Fruit fly (Drosophila melanogaster) whole organism, embryonic: Measurements from ENCODE around the gene Nup37.
A peak's percentile ranks its signal among the peaks of the same experiment; 100 is the strongest.

Experiments used
- Adf1 ChIP-seq: fragments of 200-800 bp; sonication (Bioruptor generic); IDR thresholded peaks from 2 replicates; pipeline ENCODE4 v1.3.6; 2022; ENCODE audit warnings: missing biosample characterization, missing genetic modification characterization
- CG11560 ChIP-seq: fragments of 200-800 bp; sonication (Bioruptor generic); IDR thresholded peaks from 3 replicates; pipeline ENCODE4 v1.3.6; 2022; ENCODE audit warnings: missing biosample characterization, missing genetic modification characterization
- CG12104 ChIP-seq: fragments of 200-800 bp; sonication (Bioruptor generic); optimal IDR thresholded peaks from 3 replicates; lab custom pipeline; 2016; ENCODE audit warnings: missing biosample characterization, missing genetic modification characterization
- CG14860 ChIP-seq: fragments of 200-800 bp; sonication (Bioruptor generic); IDR thresholded peaks from 3 replicates; pipeline ENCODE4 v1.3.6; 2022; ENCODE audit warnings: missing biosample characterization, missing genetic modification characterization; ENCODE audit not compliant: partially characterized antibody
- CG14965 ChIP-seq: fragments of 200-800 bp; sonication (Bioruptor generic); optimal IDR thresholded peaks from 2 replicates; lab custom pipeline; 2016; ENCODE audit warnings: missing biosample characterization, missing genetic modification characterization, borderline replicate concordance
- CG15011 ChIP-seq: fragments of 200-800 bp; sonication (Bioruptor generic); optimal IDR thresholded peaks from 3 replicates; lab custom pipeline; 2018; ENCODE audit warnings: missing biosample characterization, mild to moderate bottlenecking, missing genetic modification characterization
- CG15696 ChIP-seq: fragments of 200-800 bp; sonication (Bioruptor generic); optimal IDR thresholded peaks from 2 replicates; lab custom pipeline; 2019; ENCODE audit warnings: missing biosample characterization, mild to moderate bottlenecking, missing genetic modification characterization, moderate library complexity
- CG18476 ChIP-seq: fragments of 200-800 bp; sonication (Bioruptor generic); optimal IDR thresholded peaks from 2 replicates; lab custom pipeline; 2016; ENCODE audit warnings: missing biosample characterization, mild to moderate bottlenecking, missing genetic modification characterization
- CG18619 ChIP-seq: fragments of 200-800 bp; sonication (Bioruptor generic); optimal IDR thresholded peaks from 3 replicates; lab custom pipeline; 2017; ENCODE audit warnings: missing biosample characterization, mild to moderate bottlenecking, missing genetic modification characterization
- CG30020 ChIP-seq: fragments of 200-800 bp; optimal IDR thresholded peaks from 2 replicates; lab custom pipeline; 2019; ENCODE audit warnings: missing biosample characterization, mild to moderate bottlenecking, missing genetic modification characterization, moderate library complexity
- CG3281 ChIP-seq: fragments of 200-800 bp; sonication (Bioruptor generic); optimal IDR thresholded peaks from 3 replicates; lab custom pipeline; 2017; ENCODE audit warnings: missing biosample characterization, mild to moderate bottlenecking, missing genetic modification characterization
- CG3847 ChIP-seq: fragments of 200-800 bp; sonication (Bioruptor generic); IDR thresholded peaks from 2 replicates; pipeline ENCODE4 v1.3.6; 2022; ENCODE audit warnings: missing biosample characterization, missing genetic modification characterization
- CG4360 ChIP-seq: fragments of 200-800 bp; sonication (Bioruptor generic); IDR thresholded peaks from 2 replicates; pipeline ENCODE4 v1.3.6; 2022; ENCODE audit warnings: missing biosample characterization, missing genetic modification characterization
- CG4730 ChIP-seq: fragments of 200-800 bp; sonication (Bioruptor generic); IDR thresholded peaks from 2 replicates; pipeline ENCODE4 v1.3.6; 2022; ENCODE audit warnings: missing biosample characterization, missing genetic modification characterization
- CG6854 ChIP-seq: fragments of 200-800 bp; sonication (Bioruptor generic); optimal IDR thresholded peaks from 3 replicates; lab custom pipeline; 2017; ENCODE audit warnings: missing biosample characterization, mild to moderate bottlenecking, missing genetic modification characterization
- CG7786 ChIP-seq: fragments of 200-800 bp; sonication (Bioruptor generic); optimal IDR thresholded peaks from 2 replicates; lab custom pipeline; 2016; ENCODE audit warnings: missing biosample characterization, missing genetic modification characterization
- CG7928 ChIP-seq: fragments of 200-800 bp; sonication (Bioruptor generic); optimal IDR thresholded peaks from 2 replicates; lab custom pipeline; 2017; ENCODE audit warnings: missing biosample characterization, mild to moderate bottlenecking, missing genetic modification characterization
- CG8478 ChIP-seq: fragments of >200 bp; optimal IDR thresholded peaks from 2 replicates; lab custom pipeline; 2018
- CG8924 ChIP-seq: fragments of 200-800 bp; optimal IDR thresholded peaks from 3 replicates; lab custom pipeline; 2019; ENCODE audit warnings: missing biosample characterization, mild to moderate bottlenecking, missing genetic modification characterization, moderate library complexity
- CG9932 ChIP-seq: fragments of 200-800 bp; sonication (Bioruptor generic); IDR thresholded peaks from 2 replicates; pipeline ENCODE4 v1.3.6; 2022; ENCODE audit warnings: missing biosample characterization, missing genetic modification characterization
- CoRest ChIP-seq: fragments of 200-800 bp; sonication (Bioruptor generic); optimal IDR thresholded peaks from 3 replicates; lab custom pipeline; 2018; ENCODE audit warnings: missing biosample characterization, mild to moderate bottlenecking, missing genetic modification characterization, moderate library complexity
- Deaf1 ChIP-seq: fragments of 200-800 bp; optimal IDR thresholded peaks from 3 replicates; lab custom pipeline; 2019; ENCODE audit warnings: missing biosample characterization, mild to moderate bottlenecking, missing genetic modification characterization, moderate library complexity
- E2f2 ChIP-seq: fragments of 200-800 bp; sonication (Bioruptor generic); IDR thresholded peaks from 2 replicates; pipeline ENCODE4 v1.3.6; 2022; ENCODE audit warnings: missing biosample characterization, missing genetic modification characterization
- Lpt ChIP-seq: fragments of >200 bp; optimal IDR thresholded peaks from 2 replicates; lab custom pipeline; 2018; ENCODE audit warnings: missing biosample characterization, missing genetic modification characterization
- NC2β ChIP-seq: fragments of 200-800 bp; sonication (Bioruptor generic); optimal IDR thresholded peaks from 2 replicates; lab custom pipeline; 2016; ENCODE audit warnings: missing biosample characterization, missing genetic modification characterization
- NK7.1 ChIP-seq: fragments of 200-800 bp; sonication (Bioruptor generic); optimal IDR thresholded peaks from 3 replicates; lab custom pipeline; 2016; ENCODE audit warnings: missing biosample characterization, missing genetic modification characterization
- Oli ChIP-seq: fragments of 200-800 bp; sonication (Bioruptor generic); optimal IDR thresholded peaks from 2 replicates; lab custom pipeline; 2018; ENCODE audit warnings: missing biosample characterization, mild to moderate bottlenecking, missing genetic modification characterization, moderate library complexity
- Ptx1 ChIP-seq: fragments of 200-800 bp; sonication (Bioruptor generic); IDR thresholded peaks from 2 replicates; pipeline ENCODE4 v1.3.6; 2022; ENCODE audit warnings: missing biosample characterization, missing genetic modification characterization
- Sox102F ChIP-seq: fragments of 200-800 bp; sonication (Bioruptor generic); optimal IDR thresholded peaks from 2 replicates; lab custom pipeline; 2018; ENCODE audit warnings: missing biosample characterization, mild to moderate bottlenecking, missing genetic modification characterization, moderate library complexity
- Xbp1 ChIP-seq: fragments of 200-800 bp; sonication (Bioruptor generic); optimal IDR thresholded peaks from 3 replicates; lab custom pipeline; 2016; ENCODE audit warnings: missing biosample characterization, mild to moderate bottlenecking, missing genetic modification characterization
- al ChIP-seq: fragments of 200-800 bp; sonication (Bioruptor generic); IDR thresholded peaks from 2 replicates; pipeline ENCODE4 v1.3.6; 2022; ENCODE audit warnings: missing biosample characterization, missing genetic modification characterization
- br ChIP-seq: fragments of >200 bp; optimal IDR thresholded peaks from 2 replicates; lab custom pipeline; 2017
- cato ChIP-seq: fragments of 200-800 bp; sonication (Bioruptor generic); optimal IDR thresholded peaks from 2 replicates; lab custom pipeline; 2016; ENCODE audit warnings: missing biosample characterization, missing genetic modification characterization, borderline replicate concordance
- chn ChIP-seq: fragments of 200-800 bp; sonication (Bioruptor generic); optimal IDR thresholded peaks from 2 replicates; lab custom pipeline; 2016; ENCODE audit warnings: missing biosample characterization, missing genetic modification characterization
- corto ChIP-seq: fragments of 200-800 bp; sonication (Bioruptor generic); optimal IDR thresholded peaks from 2 replicates; lab custom pipeline; 2016; ENCODE audit warnings: missing biosample characterization, mild to moderate bottlenecking, missing genetic modification characterization, moderate library complexity
- dan ChIP-seq: fragments of 200-800 bp; sonication (Bioruptor generic); IDR thresholded peaks from 2 replicates; pipeline ENCODE4 v1.3.6; 2022; ENCODE audit warnings: missing biosample characterization, missing genetic modification characterization
- dmrt11E ChIP-seq: fragments of 200-800 bp; sonication (Bioruptor generic); optimal IDR thresholded peaks from 3 replicates; lab custom pipeline; 2018; ENCODE audit warnings: missing biosample characterization, mild to moderate bottlenecking, missing genetic modification characterization, moderate library complexity
- ems ChIP-seq: fragments of 200-800 bp; sonication (Bioruptor generic); optimal IDR thresholded peaks from 3 replicates; lab custom pipeline; 2016; ENCODE audit warnings: missing biosample characterization, missing genetic modification characterization
- ftz-f1 ChIP-seq: fragments of 200-800 bp; sonication (Bioruptor generic); optimal IDR thresholded peaks from 2 replicates; lab custom pipeline; 2016; ENCODE audit warnings: missing biosample characterization, missing genetic modification characterization
- ham ChIP-seq: fragments of 200-800 bp; sonication (Bioruptor generic); IDR thresholded peaks from 2 replicates; pipeline ENCODE4 v1.3.6; 2022; ENCODE audit warnings: missing biosample characterization, missing genetic modification characterization
- insv ChIP-seq, 2 experiments: fragments of 200-800 bp; sonication (Bioruptor generic); optimal IDR thresholded peaks; 3 replicates each; lab custom pipeline; 2016 to 2018; ENCODE audit warnings: missing biosample characterization in 2 of 2, missing genetic modification characterization in 2 of 2
- knrl ChIP-seq: fragments of 200-800 bp; sonication (Bioruptor generic); IDR thresholded peaks from 3 replicates; pipeline ENCODE4 v1.3.6; 2022; ENCODE audit warnings: missing biosample characterization, missing genetic modification characterization; ENCODE audit not compliant: partially characterized antibody
- luna ChIP-seq: fragments of 200-800 bp; sonication (Bioruptor generic); optimal IDR thresholded peaks from 2 replicates; lab custom pipeline; 2016; ENCODE audit warnings: missing biosample characterization, missing genetic modification characterization
- nom ChIP-seq: fragments of 200-800 bp; sonication (Bioruptor generic); optimal IDR thresholded peaks from 2 replicates; lab custom pipeline; 2017; ENCODE audit warnings: missing biosample characterization, missing genetic modification characterization, mild to moderate bottlenecking, moderate library complexity, missing genetic modification reagents
- pita ChIP-seq: fragments of 200-800 bp; sonication (Bioruptor generic); optimal IDR thresholded peaks from 2 replicates; lab custom pipeline; 2017; ENCODE audit warnings: missing biosample characterization, mild to moderate bottlenecking, missing genetic modification characterization
- prd ChIP-seq, 3 experiments: fragments of >200 bp in 2 of 3; fragments of 200-800 bp in 1 of 3; sonication (Bioruptor generic) in 1 of 3; optimal IDR thresholded peaks in 2 of 3; IDR thresholded peaks in 1 of 3; 2 replicates in 2 of 3; 3 replicates in 1 of 3; pipeline versions ENCODE4 v1.3.6 to Lab custom; 2017 to 2022; ENCODE audit warnings: missing biosample characterization in 1 of 3, missing genetic modification characterization in 1 of 3
- pros ChIP-seq: fragments of 200-800 bp; sonication (Bioruptor generic); optimal IDR thresholded peaks from 3 replicates; lab custom pipeline; 2019; ENCODE audit warnings: missing biosample characterization, mild to moderate bottlenecking, missing genetic modification characterization, moderate library complexity
- run ChIP-seq: fragments of 200-800 bp; sonication (Bioruptor generic); optimal IDR thresholded peaks from 3 replicates; lab custom pipeline; 2018; ENCODE audit warnings: missing biosample characterization, mild to moderate bottlenecking, missing genetic modification characterization
- sc ChIP-seq, 3 experiments: fragments of >200 bp in 2 of 3; fragments of 200-800 bp in 1 of 3; sonication (Bioruptor generic) in 1 of 3; optimal IDR thresholded peaks; 2 replicates in 2 of 3; 3 replicates in 1 of 3; lab custom pipeline; 2017; ENCODE audit warnings: mild to moderate bottlenecking in 1 of 3, missing biosample characterization in 1 of 3, missing genetic modification characterization in 1 of 3, missing genetic modification reagents in 1 of 3
- schlank ChIP-seq: fragments of 200-800 bp; sonication (Bioruptor generic); optimal IDR thresholded peaks from 2 replicates; lab custom pipeline; 2018; ENCODE audit warnings: missing biosample characterization, mild to moderate bottlenecking, missing genetic modification characterization

Gene Nup37

DNA sequence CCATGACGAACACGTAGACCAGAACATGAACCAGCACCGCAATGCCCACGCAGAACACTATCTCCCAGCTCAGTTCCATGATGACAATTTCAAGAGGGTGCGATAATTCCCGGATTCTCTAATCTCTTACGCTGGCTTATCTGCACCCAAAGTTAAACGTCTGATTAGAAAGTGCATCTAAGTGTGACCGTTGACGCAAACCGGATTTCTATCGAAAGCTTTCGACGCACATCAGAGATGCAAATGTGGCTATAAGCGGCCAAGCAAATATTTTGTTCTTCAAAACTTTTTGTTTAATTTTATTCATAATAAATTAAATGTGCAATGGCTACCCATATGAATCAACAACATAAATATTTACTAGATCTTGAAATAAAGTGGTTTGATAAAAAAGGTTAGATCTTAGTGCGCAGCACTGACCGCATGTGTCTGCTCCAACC, 14.9 kb downstream of the Nup37 start, which contains the start of the genes Kdsr and CG11858 (continued):
- TF ChIP-seq CG11560 (tag; lab: Robert Waterston, UW) (no peak), insv (GFP tag; optimal IDR thresholded peaks at IDR 0.05; lab: Kevin White, UChicago) (peak in 1 of 2 experiments; percentile 81), chn (GFP tag; lab: Kevin White, UChicago) (peak; percentile 65), Xbp1 (GFP tag; lab: Kevin White, UChicago) (peak; percentile 75), ham (GFP tag; lab: Robert Waterston, UW) (no peak), dan (GFP tag; lab: Robert Waterston, UW) (no peak), CG8478 (lab: Kevin White, UChicago) (no peak), luna (GFP tag; lab: Kevin White, UChicago) (peak; percentile 40), knrl (GFP tag; lab: Robert Waterston, UW) (no peak), sc (optimal IDR thresholded peaks at IDR 0.05; lab: Kevin White, UChicago) (no peak), sc (GFP tag; optimal IDR thresholded peaks at IDR 0.05; lab: Kevin White, UChicago) (no peak), schlank (tag; lab: Kevin White, UChicago) (no peak), CG7928 (GFP tag; lab: Kevin White, UChicago) (no peak), pita (GFP tag; lab: Kevin White, UChicago) (no peak), Sox102F (GFP tag; lab: Kevin White, UChicago) (peak; percentile 72), pros (GFP tag; lab: Kevin White, UChicago) (no peak), br (no peak), Deaf1 (tag; lab: Kevin White, UChicago) (no peak), al (peak; percentile 61), CG3281 (GFP tag; lab: Kevin White, UChicago) (peak; percentile 49), nom (GFP tag; lab: Kevin White, UChicago) (no peak), prd (optimal IDR thresholded peaks at IDR 0.05; lab: Kevin White, UChicago) (no peak), prd (GFP tag; IDR thresholded peaks at IDR 0.05; lab: Robert Waterston, UW) (peak; percentile 85), cato (no peak), Lpt (GFP tag; lab: Kevin White, UChicago) (no peak), E2f2 (GFP tag; lab: Robert Waterston, UW) (peak; percentile 56; the same call in 1 of the 2 replicates), ftz-f1 (GFP tag; lab: Kevin White, UChicago) (peak; percentile 25), run (peak; percentile 2), CG8924 (tag; lab: Kevin White, UChicago) (peak; percentile 58), NC2β (peak; percentile 46), CG18476 (GFP tag; lab: Kevin White, UChicago) (peak; percentile 71), CG15696 (tag; lab: Kevin White, UChicago) (peak; percentile 42), CG4360 (GFP tag; lab: Robert Waterston, UW) (no peak), CG15011 (GFP tag; lab: Kevin White, UChicago) (no peak), Ptx1 (GFP tag; lab: Robert Waterston, UW) (peak; percentile 81), CG6854 (GFP tag; lab: Kevin White, UChicago) (no peak), CG3847 (peak; percentile 68), CG7786 (GFP tag; lab: Kevin White, UChicago) (peak; percentile 52), NK7.1 (no peak), dmrt11E (tag; lab: Kevin White, UChicago) (peak; percentile 52), corto (GFP tag; lab: Kevin White, UChicago) (no peak), Oli (tag; lab: Kevin White, UChicago) (peak; percentile 46), CoRest (tag; lab: Kevin White, UChicago) (peak; percentile 71), CG4730 (GFP tag; lab: Robert Waterston, UW) (peak; percentile 37; the same call in 1 of the 2 replicates), CG18619 (GFP tag; lab: Kevin White, UChicago) (peak; percentile 25), CG14965 (GFP tag; lab: Kevin White, UChicago) (no peak), ems (peak; percentile 19), CG14860 (GFP tag; lab: Robert Waterston, UW) (no peak), CG30020 (tag; lab: Kevin White, UChicago) (peak; percentile 46), CG9932 (GFP tag; lab: Robert Waterston, UW) (peak; percentile 80), CG12104 (GFP tag; lab: Kevin White, UChicago) (peak; percentile 32), Adf1 (GFP tag; lab: Robert Waterston, UW) (peak; percentile 54)
